Fruit fly (Drosophila melanogaster) ovary, adult (tissue): Measurements from ENCODE around the gene CG15529.

ENCODE experiments used
- CG17801 ChIP-seq: fragments of 200-800 bp; optimal IDR thresholded peaks from 2 replicates; lab custom pipeline; 2019; ENCODE audit warnings: missing biosample characterization, mild to moderate bottlenecking, missing genetic modification characterization, moderate library complexity; ENCODE audit not compliant: partially characterized antibody

The CG15529 gene

DNA sequence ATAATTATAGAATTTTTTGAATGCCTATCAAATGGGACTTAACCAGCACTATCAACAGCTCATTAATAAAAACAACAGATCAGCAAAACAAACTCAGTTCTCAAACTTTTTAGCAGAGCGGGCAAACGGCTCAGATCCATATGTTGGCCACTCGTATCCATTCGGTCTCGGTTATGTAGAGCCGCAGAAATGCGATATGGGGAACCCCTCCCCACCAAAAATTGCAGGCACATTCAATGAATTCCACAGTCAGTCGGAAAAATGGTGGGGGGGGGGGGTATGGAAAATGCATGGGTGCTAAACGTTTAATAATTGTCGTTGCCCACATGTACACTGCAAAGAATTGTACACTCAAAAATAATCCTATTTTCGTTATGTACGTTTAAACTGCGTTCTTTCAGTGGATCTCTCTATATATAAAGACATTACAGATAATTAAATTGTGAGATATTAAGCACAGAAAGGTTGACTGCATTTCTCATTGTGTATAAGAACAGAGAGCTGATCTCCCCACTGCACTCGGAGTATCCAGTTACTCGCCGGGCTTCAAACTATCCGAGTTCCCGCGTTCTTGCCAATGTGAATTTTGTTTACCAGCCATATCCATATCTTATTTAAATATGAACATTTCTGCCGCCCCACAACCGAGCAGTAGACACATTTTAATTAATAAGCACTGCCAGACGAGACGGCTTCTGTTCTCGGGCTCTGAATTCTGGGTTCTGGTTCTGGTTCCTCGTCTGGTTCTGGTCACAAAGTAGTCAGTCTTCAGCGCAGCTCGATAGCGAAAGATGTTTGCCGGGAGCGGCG lies at the start of gene CG15529:
TSS of gene CG15529 (plus strand) at position 760 of the 810 bp plus-strand sequence.
- peak; percentile 36 for TF ChIP-seq CG17801 (GFP tag; lab: Kevin White, UChicago)

DNA sequence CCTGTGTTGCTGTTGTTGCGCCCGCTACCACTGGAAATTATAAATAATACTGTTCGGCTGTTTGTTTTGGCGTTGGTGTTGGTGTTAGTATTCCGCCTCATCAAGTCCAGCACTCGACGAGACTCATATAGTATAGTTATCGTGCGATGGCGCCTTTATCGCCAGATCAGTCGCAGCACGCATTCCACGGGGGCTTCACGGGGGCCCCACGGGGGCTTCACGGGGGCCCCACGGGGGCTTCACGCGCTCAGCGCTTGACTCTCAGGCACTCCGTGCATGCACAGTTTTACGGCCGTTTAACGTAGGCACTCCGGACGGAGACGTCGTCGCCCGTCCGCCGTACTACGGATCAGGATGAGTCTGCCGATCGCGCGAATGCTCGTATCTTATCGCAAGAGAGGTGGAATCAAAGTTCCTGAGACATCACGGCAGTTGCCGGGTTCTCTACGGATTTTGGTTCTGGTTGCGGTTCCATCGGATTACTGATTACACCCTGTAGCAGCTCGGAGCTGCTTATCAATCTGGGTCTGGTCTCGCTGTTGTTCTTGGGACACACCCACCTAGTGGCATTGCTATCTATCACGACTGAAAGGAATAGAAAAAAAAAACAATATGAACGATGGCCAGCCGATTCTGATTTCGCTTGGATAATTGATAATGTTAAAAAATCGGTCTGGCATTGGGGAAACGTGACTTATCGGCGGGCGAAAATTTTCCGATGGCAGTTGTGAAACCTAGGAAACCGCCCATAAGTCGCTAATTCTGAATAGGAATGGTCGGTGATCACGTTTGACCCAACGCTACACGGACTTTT lies 48.8 kb upstream of the CG15529 start:
- TF ChIP-seq CG17801 (GFP tag; lab: Kevin White, UChicago), result peak; percentile 19

DNA sequence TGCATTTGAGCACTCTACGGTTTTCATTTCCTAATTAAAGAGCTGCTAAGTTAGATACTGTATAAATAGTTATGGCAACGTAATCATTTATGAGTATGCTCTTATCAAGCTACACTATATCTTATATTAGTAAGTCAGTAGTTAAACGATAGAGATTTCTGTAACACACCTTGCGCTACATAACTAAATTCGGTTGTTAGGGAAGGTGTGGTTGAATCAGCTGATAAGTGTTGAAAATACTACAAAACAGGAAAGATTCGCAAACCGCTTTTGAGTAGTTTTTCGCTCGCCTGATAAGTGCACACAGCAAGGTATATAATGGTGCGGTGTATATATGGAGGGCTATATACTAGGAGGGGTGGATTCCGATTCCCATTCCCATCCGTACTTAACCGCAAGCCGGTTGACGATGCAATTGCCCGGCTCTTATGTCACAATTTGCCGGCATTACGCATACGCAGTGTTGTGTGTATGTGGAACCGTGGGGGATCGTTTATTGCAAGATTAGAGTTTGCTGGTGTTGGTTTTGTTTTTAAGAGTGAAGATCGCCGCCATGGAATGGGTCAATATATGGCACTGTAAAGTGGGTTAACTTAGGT lies 46.8 kb upstream of the CG15529 start:
- TF ChIP-seq CG17801 (GFP tag; lab: Kevin White, UChicago), result no peak

DNA sequence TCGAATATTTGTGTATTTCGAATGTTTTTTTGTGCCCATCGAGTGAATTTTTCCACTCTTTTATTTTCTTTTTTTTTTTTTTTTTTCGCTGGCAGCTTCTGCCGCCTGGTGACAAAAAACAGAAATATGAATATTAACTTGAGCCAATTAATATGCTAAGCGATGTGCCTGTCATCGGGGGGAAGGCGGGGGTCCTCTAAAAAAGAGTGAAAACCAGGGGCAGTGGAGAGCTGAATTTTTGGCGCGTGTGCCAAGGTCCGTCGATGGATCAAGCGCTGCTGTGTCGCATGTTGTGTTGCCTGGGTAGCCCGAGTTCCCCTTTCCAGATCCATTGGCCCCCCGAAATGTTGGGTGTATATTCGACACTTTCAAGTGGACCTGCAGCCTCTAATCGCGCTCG lies 46.1 kb upstream of the CG15529 start:
- no peak for TF ChIP-seq CG17801 (GFP tag; lab: Kevin White, UChicago)

DNA sequence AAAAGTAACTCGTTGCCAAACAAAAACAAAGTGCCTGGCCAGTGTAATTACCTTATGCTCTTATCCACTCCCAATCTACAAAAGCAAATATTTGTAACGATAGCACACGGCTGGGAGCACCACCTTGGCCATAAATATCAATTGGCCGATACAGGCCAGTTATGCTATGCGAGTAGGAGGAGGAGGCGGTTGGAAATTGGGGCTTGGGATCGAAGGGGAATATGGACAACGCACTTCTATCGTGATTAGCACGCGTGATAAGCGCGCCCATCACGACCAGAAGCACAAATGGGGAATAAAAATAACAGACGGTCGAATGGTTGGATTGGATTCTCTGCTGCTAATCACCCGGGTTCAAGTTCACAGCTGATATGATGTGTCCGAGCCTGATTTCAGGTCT lies 45.3 kb upstream of the CG15529 start:
- no peak for TF ChIP-seq CG17801 (GFP tag; lab: Kevin White, UChicago)

DNA sequence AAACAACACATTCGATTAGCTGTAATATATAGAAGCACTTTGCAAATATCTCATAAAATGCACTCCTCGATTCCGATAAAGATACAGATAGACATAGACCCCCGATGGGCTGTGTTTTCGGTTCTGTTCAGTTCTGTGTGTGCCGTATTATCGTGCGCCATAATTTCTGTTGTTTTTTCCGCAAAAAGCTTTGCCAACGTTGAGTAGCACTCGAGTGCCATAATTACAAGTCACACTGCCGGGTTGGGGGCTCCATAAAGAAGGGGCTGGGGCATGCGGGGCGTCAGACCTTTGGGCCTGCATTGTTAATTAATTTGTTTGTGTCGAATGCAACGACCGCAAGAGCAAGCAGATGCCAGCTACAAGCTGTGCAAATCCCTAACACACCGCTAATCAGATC lies 44.1 kb upstream of the CG15529 start:
- TF ChIP-seq CG17801 (GFP tag; lab: Kevin White, UChicago), result no peak

DNA sequence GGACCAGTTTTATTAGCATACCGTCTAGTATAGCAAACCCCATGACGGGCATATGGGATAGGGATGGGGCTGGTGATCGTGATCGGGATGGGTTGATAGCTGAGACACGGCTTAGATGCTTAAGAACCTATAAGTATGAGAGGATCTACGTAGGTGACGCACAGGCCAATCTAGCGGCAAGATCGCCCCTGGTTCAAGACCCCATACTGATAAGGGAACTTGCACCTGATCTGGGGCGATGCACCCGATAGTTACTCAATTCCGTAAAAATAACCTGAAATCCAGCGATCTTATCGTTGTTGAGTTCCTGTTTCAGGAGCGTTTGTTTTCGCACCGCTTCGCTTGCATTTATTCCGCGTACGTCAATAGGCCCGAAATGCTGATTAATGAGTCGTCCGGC lies 43.2 kb upstream of the CG15529 start:
- TF ChIP-seq CG17801 (GFP tag; lab: Kevin White, UChicago), result no peak

DNA sequence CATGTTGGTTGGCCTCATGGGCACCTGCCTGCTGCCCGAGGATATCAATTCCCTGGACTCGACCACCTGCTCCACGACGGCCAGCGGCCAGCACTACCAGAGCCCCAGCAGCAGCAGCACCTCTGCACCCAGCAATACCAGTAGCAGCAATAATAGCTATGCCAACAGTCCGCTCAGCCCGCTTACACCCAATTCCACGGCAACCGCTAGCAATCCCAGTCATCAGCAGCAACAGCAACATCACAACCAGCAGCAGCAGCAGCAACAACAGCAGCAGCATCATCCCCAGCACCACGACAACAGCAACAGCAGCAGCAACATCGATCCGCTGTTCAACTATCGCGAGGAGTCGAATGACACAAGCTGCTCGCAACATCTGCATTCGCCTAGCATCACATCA lies 42.5 kb upstream of the CG15529 start:
- no peak for TF ChIP-seq CG17801 (GFP tag; lab: Kevin White, UChicago)

DNA sequence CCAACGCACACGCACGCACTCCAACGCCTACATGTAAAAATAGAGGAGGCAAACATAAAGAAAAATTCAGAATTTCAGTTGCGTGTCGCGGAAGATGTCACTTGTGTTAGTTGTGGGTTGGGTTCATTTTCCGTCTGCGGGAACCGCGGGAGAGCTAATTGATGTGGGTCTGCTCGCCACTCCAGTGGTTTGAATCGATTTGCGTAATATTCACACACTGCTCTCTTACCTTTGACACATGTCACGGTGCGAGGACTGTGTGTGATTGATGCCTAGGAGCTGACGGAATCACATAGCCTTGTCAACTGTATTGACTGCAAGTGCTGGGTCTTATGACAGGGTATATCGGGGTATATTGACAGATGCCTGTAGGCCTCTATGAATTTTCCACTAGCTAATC lies 40.9 kb upstream of the CG15529 start:
- TF ChIP-seq CG17801 (GFP tag; lab: Kevin White, UChicago), result no peak

DNA sequence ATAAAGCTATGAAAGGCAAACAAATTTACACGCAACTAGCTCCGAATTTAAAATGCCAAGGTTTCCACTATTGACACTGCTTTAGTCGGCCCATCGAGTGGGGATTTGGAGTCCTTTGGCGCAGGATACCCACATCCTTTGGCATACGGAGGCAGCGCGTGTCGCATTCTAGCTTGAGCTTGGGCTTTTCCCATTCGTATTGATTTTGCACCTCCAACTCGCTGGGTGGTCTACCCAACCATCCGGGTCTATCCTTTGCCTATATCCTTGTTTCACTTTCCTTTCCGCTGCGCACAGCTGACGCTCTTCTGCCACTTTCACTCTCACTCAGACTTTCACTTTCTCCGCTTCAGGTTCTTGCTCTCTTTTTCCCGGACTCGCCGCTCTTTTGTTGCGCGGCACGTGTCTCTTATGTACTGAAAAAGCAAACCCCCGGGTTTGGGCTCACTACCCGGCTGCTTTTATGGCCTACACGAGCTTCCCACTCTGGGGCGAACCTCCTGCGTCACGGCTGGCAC lies 37.5 kb upstream of the CG15529 start:
- no peak for TF ChIP-seq CG17801 (GFP tag; lab: Kevin White, UChicago)

DNA sequence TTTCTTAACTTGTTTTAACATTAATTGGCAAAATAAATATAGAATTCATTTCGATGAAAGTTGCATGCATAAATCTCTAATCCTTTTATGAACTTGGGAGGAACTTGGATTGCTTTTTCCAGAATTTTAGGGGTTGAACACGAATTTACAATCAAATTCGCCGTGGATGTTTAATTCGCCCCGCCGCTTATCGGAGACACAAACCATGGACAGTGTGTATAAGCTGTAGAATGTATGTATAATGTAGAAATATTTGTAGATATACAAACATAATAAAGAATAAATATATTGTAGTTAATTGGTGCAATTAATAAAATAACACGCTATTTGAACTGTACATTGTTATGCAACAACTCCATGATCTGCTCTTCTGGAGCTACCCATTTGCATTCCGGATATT lies 30.1 kb upstream of the CG15529 start:
- no peak for TF ChIP-seq CG17801 (GFP tag; lab: Kevin White, UChicago)

DNA sequence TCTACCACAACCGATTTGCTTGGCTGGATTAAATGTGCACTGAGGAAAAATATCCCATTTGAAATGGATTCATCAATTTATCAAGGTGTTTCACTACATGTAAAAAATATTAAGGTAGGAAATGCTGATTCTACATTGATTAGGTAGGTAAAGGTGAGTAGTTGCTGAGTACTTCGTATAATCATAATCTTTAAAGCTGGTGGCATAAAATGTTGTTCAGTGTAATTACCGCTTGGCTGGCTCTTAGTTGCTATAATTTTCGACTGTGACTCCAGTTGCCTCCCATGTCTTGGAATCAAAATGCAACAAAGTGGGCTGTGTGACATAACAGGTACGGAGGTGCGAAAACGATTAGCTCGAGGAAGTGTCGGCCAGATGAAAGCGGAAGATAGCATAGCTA lies 28.7 kb upstream of the CG15529 start, which contains the start of gene CG45072:
TSS of gene CG45072 (minus strand) at position 101 of the 400 bp plus-strand sequence.
- no peak for TF ChIP-seq CG17801 (GFP tag; lab: Kevin White, UChicago)

DNA sequence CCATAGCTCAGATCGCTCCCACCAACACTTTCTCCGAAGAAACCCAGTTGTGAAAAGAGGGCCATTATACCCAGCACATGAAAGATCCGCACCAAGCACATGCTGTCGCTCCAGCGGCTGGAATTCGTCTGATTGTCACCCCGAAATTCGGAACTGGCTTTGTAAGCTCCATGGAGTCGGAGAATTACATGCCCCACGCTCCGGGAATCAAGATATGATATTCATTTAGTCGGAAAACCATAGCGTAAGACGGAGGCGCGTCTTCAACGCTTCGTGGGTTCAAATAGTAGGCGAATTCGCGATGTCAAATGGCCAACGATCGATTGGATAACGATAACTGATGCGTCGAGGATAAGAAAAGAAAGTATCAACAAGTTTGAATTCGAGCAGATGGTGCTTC lies 27.2 kb upstream of the CG15529 start, which contains the start of gene CG45073:
TSS of gene CG45073 (minus strand) at position 101 of the 400 bp plus-strand sequence.
- TF ChIP-seq CG17801 (GFP tag; lab: Kevin White, UChicago), result no peak

DNA sequence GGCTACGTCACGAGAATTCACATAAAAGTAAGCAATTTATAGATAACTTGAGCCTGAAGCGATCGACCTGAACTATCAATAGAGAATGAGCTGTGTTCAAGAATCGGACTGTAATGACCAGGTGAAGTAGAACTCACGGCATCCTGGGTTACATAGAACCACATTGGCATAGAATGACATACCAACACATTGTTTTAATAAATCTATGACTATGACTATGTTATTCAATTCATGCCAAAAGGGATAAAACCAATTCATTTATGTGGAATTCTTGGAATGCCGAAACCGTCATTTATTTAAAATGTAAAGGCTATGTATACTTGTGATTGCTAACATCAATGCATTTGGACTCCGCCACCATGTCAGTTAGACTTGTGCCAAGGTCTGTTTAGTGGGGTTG lies 22.8 kb upstream of the CG15529 start, which contains the start of gene Ppi1:
TSS of gene Ppi1 (minus strand) at position 101 of the 400 bp plus-strand sequence.
- no peak for TF ChIP-seq CG17801 (GFP tag; lab: Kevin White, UChicago)

DNA sequence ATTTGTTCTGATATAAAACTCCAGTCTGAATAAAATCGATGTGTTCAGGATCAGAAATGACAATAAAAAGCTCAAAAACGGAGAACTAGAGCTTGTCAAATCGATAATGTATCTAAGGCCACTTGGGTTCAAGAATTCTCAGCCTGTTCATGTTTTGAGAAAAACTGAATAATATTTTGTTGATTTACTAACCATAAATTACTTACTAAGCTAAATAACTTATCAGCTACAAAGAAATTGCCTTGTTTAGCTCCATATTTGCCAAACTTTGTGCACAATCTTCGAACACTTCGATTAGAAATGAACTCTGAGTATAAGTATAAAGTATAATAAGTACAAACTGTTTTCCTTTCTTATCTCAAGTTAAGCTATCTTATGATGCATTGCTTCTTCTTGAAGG lies 19.6 kb upstream of the CG15529 start, which contains the start of gene CG31029:
TSS of gene CG31029 (minus strand) at position 101 of the 400 bp plus-strand sequence.
- TF ChIP-seq CG17801 (GFP tag; lab: Kevin White, UChicago), result no peak
